Worm (Caenorhabditis elegans) whole organism, mixed stage, embryonic: Measurements from ENCODE around the gene C54F6.12.
A peak's percentile ranks its signal among the peaks of the same experiment; 100 is the strongest.

Experiments used
- bed-3 ChIP-seq: fragments of 200-800 bp; sonication (Bioruptor generic); optimal IDR thresholded peaks from 3 replicates; lab custom pipeline; 2018; ENCODE audit warnings: mild to moderate bottlenecking, missing genetic modification characterization, moderate library complexity, missing compliant biosample characterization
- blmp-1 ChIP-seq: fragments of 150-350 bp; optimal IDR thresholded peaks from 2 replicates; lab custom pipeline; 2014; ENCODE audit warnings: missing biosample characterization, missing genetic modification characterization
- ceh-39 ChIP-seq: fragments of 150-350 bp; optimal IDR thresholded peaks from 2 replicates; lab custom pipeline; 2014; ENCODE audit warnings: missing biosample characterization, missing genetic modification characterization
- ceh-43 ChIP-seq: fragments of 200-800 bp; sonication (Bioruptor generic); optimal IDR thresholded peaks from 2 replicates; lab custom pipeline; 2018; ENCODE audit warnings: mild to moderate bottlenecking, missing genetic modification characterization, moderate library complexity, missing compliant biosample characterization
- ceh-83 ChIP-seq: fragments of 200-800 bp; sonication (Bioruptor generic); optimal IDR thresholded peaks from 2 replicates; lab custom pipeline; 2018; ENCODE audit warnings: mild to moderate bottlenecking, missing genetic modification characterization, missing compliant biosample characterization
- ces-1 ChIP-seq: fragments of 150-350 bp; optimal IDR thresholded peaks from 2 replicates; lab custom pipeline; 2014; ENCODE audit warnings: missing biosample characterization, missing genetic modification reagents, missing genetic modification characterization
- cnd-1 ChIP-seq: fragments of 200-800 bp; sonication (Bioruptor generic); optimal IDR thresholded peaks from 2 replicates; lab custom pipeline; 2018; ENCODE audit warnings: mild to moderate bottlenecking, missing genetic modification characterization, missing compliant biosample characterization
- drap-1 ChIP-seq: fragments of 200-800 bp; sonication (Bioruptor generic); optimal IDR thresholded peaks from 3 replicates; lab custom pipeline; 2018; ENCODE audit warnings: mild to moderate bottlenecking, missing genetic modification characterization, missing compliant biosample characterization
- elt-1 ChIP-seq: sonication (generic microtip); optimal IDR thresholded peaks from 2 replicates; lab custom pipeline; 2017; ENCODE audit warnings: missing genetic modification characterization, mild to moderate bottlenecking, missing compliant biosample characterization, antibody characterized with exemption, moderate library complexity, borderline replicate concordance; ENCODE audit not compliant: insufficient read depth
- elt-3 ChIP-seq: fragments of 150-350 bp; optimal IDR thresholded peaks from 2 replicates; lab custom pipeline; 2014; ENCODE audit warnings: missing biosample characterization, missing genetic modification characterization
- flh-1 ChIP-seq: fragments of 200-800 bp; sonication (Bioruptor generic); optimal IDR thresholded peaks from 2 replicates; lab custom pipeline; 2018; ENCODE audit warnings: mild to moderate bottlenecking, missing genetic modification characterization, moderate library complexity, missing compliant biosample characterization
- ham-2 ChIP-seq: fragments of 200-800 bp; sonication (Bioruptor generic); optimal IDR thresholded peaks from 2 replicates; lab custom pipeline; 2018; ENCODE audit warnings: mild to moderate bottlenecking, missing genetic modification characterization, missing compliant biosample characterization
- lin-13 ChIP-seq: fragments of 150-350 bp; optimal IDR thresholded peaks from 2 replicates; lab custom pipeline; 2014; ENCODE audit warnings: missing biosample characterization, missing genetic modification characterization
- lin-32 ChIP-seq: fragments of 200-800 bp; sonication (Bioruptor generic); optimal IDR thresholded peaks from 2 replicates; lab custom pipeline; 2018; ENCODE audit warnings: mild to moderate bottlenecking, missing genetic modification characterization, missing compliant biosample characterization
- lsy-2 ChIP-seq: fragments of 150-350 bp; optimal IDR thresholded peaks from 2 replicates; lab custom pipeline; 2014; ENCODE audit warnings: missing biosample characterization, missing genetic modification characterization
- mab-5 ChIP-seq: fragments of 150-350 bp; optimal IDR thresholded peaks from 2 replicates; lab custom pipeline; 2014; ENCODE audit warnings: missing biosample characterization, missing genetic modification characterization
- mep-1 ChIP-seq: fragments of 150-350 bp; optimal IDR thresholded peaks from 2 replicates; lab custom pipeline; 2017; ENCODE audit warnings: missing biosample characterization, missing genetic modification reagents, missing genetic modification characterization, inconsistent platforms
- mls-2 ChIP-seq: sonication (generic microtip); optimal IDR thresholded peaks from 2 replicates; lab custom pipeline; 2016; ENCODE audit warnings: mild to moderate bottlenecking, missing genetic modification characterization, moderate library complexity, missing compliant biosample characterization
- nhr-12 ChIP-seq: fragments of 150-350 bp; optimal IDR thresholded peaks from 2 replicates; lab custom pipeline; 2014; ENCODE audit warnings: missing biosample characterization, missing genetic modification characterization
- nhr-2 ChIP-seq: fragments of 150-350 bp; optimal IDR thresholded peaks from 2 replicates; lab custom pipeline; 2014; ENCODE audit warnings: missing biosample characterization, missing genetic modification characterization
- nhr-28 ChIP-seq: fragments of 150-350 bp; optimal IDR thresholded peaks from 2 replicates; lab custom pipeline; 2014; ENCODE audit warnings: missing biosample characterization, missing genetic modification characterization
- nhr-76 ChIP-seq: sonication (generic microtip); optimal IDR thresholded peaks from 2 replicates; lab custom pipeline; 2017; ENCODE audit warnings: missing biosample characterization, missing genetic modification characterization
- pha-4 ChIP-seq: fragments of 150-350 bp; optimal IDR thresholded peaks from 2 replicates; lab custom pipeline; 2018; ENCODE audit warnings: missing biosample characterization, missing genetic modification reagents, missing genetic modification characterization
- sem-2 ChIP-seq: fragments of 200-800 bp; sonication (Bioruptor generic); optimal IDR thresholded peaks from 2 replicates; lab custom pipeline; 2018; ENCODE audit warnings: mild to moderate bottlenecking, missing genetic modification characterization, missing compliant biosample characterization
- snpc-4 ChIP-seq: fragments of 150-350 bp; optimal IDR thresholded peaks from 2 replicates; lab custom pipeline; 2014; ENCODE audit warnings: missing biosample characterization, missing genetic modification characterization
- tbx-8 ChIP-seq: fragments of 200-800 bp; sonication (Bioruptor generic); optimal IDR thresholded peaks from 2 replicates; lab custom pipeline; 2018; ENCODE audit warnings: mild to moderate bottlenecking, missing genetic modification characterization, moderate library complexity, missing compliant biosample characterization
- unc-120 ChIP-seq: sonication (generic microtip); optimal IDR thresholded peaks from 2 replicates; lab custom pipeline; 2017; ENCODE audit warnings: missing genetic modification characterization, missing compliant biosample characterization; ENCODE audit not compliant: poor library complexity, severe bottlenecking
- unc-39 ChIP-seq: fragments of 150-350 bp; optimal IDR thresholded peaks from 2 replicates; lab custom pipeline; 2014; ENCODE audit warnings: missing biosample characterization, missing genetic modification characterization
- unc-62 ChIP-seq: fragments of 150-350 bp; optimal IDR thresholded peaks from 2 replicates; lab custom pipeline; 2014; ENCODE audit warnings: missing biosample characterization, missing genetic modification reagents, missing genetic modification characterization
- zip-8 ChIP-seq: fragments of 150-350 bp; optimal IDR thresholded peaks from 2 replicates; lab custom pipeline; 2014; ENCODE audit warnings: missing biosample characterization, missing genetic modification characterization
- ztf-11 ChIP-seq: fragments of 150-350 bp; optimal IDR thresholded peaks from 2 replicates; lab custom pipeline; 2014; ENCODE audit warnings: missing biosample characterization, missing genetic modification characterization

C54F6.12 gene

ce11 chrV:7548017-7548416 lies 10.1 kb upstream of the C54F6.12 start:
- TF ChIP-seq nhr-12 (tag; lab: Kevin White, UChicago) (no peak), zip-8 (no peak), tbx-8 (GFP tag; lab: Kevin White, UChicago) (no peak), mab-5 (tag; lab: Kevin White, UChicago) (no peak), drap-1 (GFP tag; lab: Kevin White, UChicago) (no peak), flh-1 (GFP tag; lab: Kevin White, UChicago) (no peak), cnd-1 (tag; lab: Kevin White, UChicago) (no peak), ham-2 (GFP tag; lab: Kevin White, UChicago) (no peak), unc-120 (no peak), ztf-11 (tag; lab: Kevin White, UChicago) (no peak), mep-1 (tag; lab: Kevin White, UChicago) (no peak), mls-2 (tag; lab: Kevin White, UChicago) (no peak), nhr-28 (tag; lab: Kevin White, UChicago) (no peak), ces-1 (GFP tag; lab: Kevin White, UChicago) (no peak)

- no peak for TF ChIP-seq nhr-28 (tag; lab: Kevin White, UChicago)
- TF ChIP-seq snpc-4 (tag; lab: Kevin White, UChicago): no peak
- TF ChIP-seq blmp-1 (tag; lab: Kevin White, UChicago): no peak
- TF ChIP-seq mep-1 (tag; lab: Kevin White, UChicago): no peak
- no peak for TF ChIP-seq unc-62 (GFP tag; lab: Kevin White, UChicago)
- TF ChIP-seq sem-2 (GFP tag; lab: Kevin White, UChicago): no peak
- TF ChIP-seq nhr-76: no peak
- TF ChIP-seq lsy-2 (tag; lab: Kevin White, UChicago): no peak
- TF ChIP-seq elt-1 (tag; lab: Kevin White, UChicago): no peak
- no peak for TF ChIP-seq elt-3 (tag; lab: Kevin White, UChicago)
- no peak for TF ChIP-seq lin-32
- no peak for TF ChIP-seq cnd-1 (tag; lab: Kevin White, UChicago)
- no peak for TF ChIP-seq lin-13
- TF ChIP-seq mab-5 (tag; lab: Kevin White, UChicago): no peak
- no peak for TF ChIP-seq pha-4 (tag; lab: Kevin White, UChicago)
- no peak for TF ChIP-seq unc-39 (tag; lab: Kevin White, UChicago)
- no peak for TF ChIP-seq tbx-8 (GFP tag; lab: Kevin White, UChicago)
- no peak for TF ChIP-seq nhr-12 (tag; lab: Kevin White, UChicago)
- TF ChIP-seq, all 35 proteins: peak for 0
Measured at ce11 chrV:7547479-7547878, 9.6 kb upstream of the C54F6.12 start, which contains the start of gene ftn-1. Gene ftn-1, minus strand, starts transcription at chrV:7547579.

- TF ChIP-seq sem-2 (GFP tag; lab: Kevin White, UChicago) (no peak), elt-3 (tag; lab: Kevin White, UChicago) (no peak), nhr-28 (tag; lab: Kevin White, UChicago) (no peak), ceh-39 (tag; lab: Kevin White, UChicago) (no peak), snpc-4 (tag; lab: Kevin White, UChicago) (no peak), drap-1 (GFP tag; lab: Kevin White, UChicago) (no peak), blmp-1 (tag; lab: Kevin White, UChicago) (no peak), nhr-2 (tag; lab: Kevin White, UChicago) (no peak), unc-120 (no peak), zip-8 (no peak), flh-1 (GFP tag; lab: Kevin White, UChicago) (no peak), bed-3 (GFP tag; lab: Kevin White, UChicago) (no peak)
Measured at ce11 chrV:7545187-7545586, 7.3 kb upstream of the C54F6.12 start, which contains the start of the genes C54F6.19 and nhx-3. Gene C54F6.19, plus strand, starts transcription at chrV:7545487. Gene nhx-3, minus strand, starts transcription at chrV:7545523.

ce11 chrV:7543728-7544127 lies 5.8 kb upstream of the C54F6.12 start:
- no peak for TF ChIP-seq unc-39 (tag; lab: Kevin White, UChicago)
- TF ChIP-seq blmp-1 (tag; lab: Kevin White, UChicago): no peak
- TF ChIP-seq cnd-1 (tag; lab: Kevin White, UChicago): no peak
- TF ChIP-seq ceh-83 (GFP tag; lab: Kevin White, UChicago): no peak
- no peak for TF ChIP-seq elt-3 (tag; lab: Kevin White, UChicago)
- TF ChIP-seq zip-8: peak; percentile 92

ce11 chrV:7539015-7539414 lies 1.1 kb upstream of the C54F6.12 start, which contains the start of gene srh-268:
Gene srh-268, plus strand, starts transcription at chrV:7539315.
- no peak for TF ChIP-seq mab-5 (tag; lab: Kevin White, UChicago)
- no peak for TF ChIP-seq lsy-2 (tag; lab: Kevin White, UChicago)
- no peak for TF ChIP-seq unc-120
- TF ChIP-seq ceh-43 (GFP tag; lab: Kevin White, UChicago): no peak
- no peak for TF ChIP-seq tbx-8 (GFP tag; lab: Kevin White, UChicago)
